Fruit fly (Drosophila melanogaster) whole organism, adult: Measurements from ENCODE around the gene CG17803.

Source experiments
- Clk ChIP-seq: fragments of 200-800 bp; sonication (Bioruptor generic); optimal IDR thresholded peaks from 2 replicates; lab custom pipeline; 2017; ENCODE audit warnings: missing biosample characterization, missing genetic modification characterization
- Crg-1 ChIP-seq: fragments of 200-800 bp; sonication (Bioruptor generic); optimal IDR thresholded peaks from 2 replicates; lab custom pipeline; 2016; ENCODE audit warnings: missing biosample characterization, missing genetic modification characterization
- cic ChIP-seq: fragments of 200-800 bp; sonication (Bioruptor generic); optimal IDR thresholded peaks from 2 replicates; lab custom pipeline; 2017; ENCODE audit warnings: missing biosample characterization, mild to moderate bottlenecking, missing genetic modification characterization, moderate library complexity

- no peak for TF ChIP-seq Crg-1 (GFP tag; lab: Kevin White, UChicago)
- TF ChIP-seq Clk = no peak
- peak; percentile 42 for TF ChIP-seq cic
Observed at dm6 chr3R:17758905-17759304, 42.4 kb downstream of the CG17803 start.
